Worm (Caenorhabditis elegans): ENCODE data around the gene rpb-11.

- no peak for TF ChIP-seq ztf-4 (tag; optimal IDR thresholded peaks at IDR 0.05)
- peak; percentile 80 for TF ChIP-seq pha-4 (tag; optimal IDR thresholded peaks at IDR 0.05)
- peak; percentile 66 for TF ChIP-seq pqm-1 (tag; optimal IDR thresholded peaks at IDR 0.05)
Observed at ce11 chrII:14042836-14043604, 16.9 kb upstream of the rpb-11 start.

Data from whole organism, L3 larva.